Fruit fly (Drosophila melanogaster): Measurements from ENCODE around the gene CG5953.
A peak's percentile ranks its signal among the peaks of the same experiment; 100 is the strongest.

Gene CG5953

DNA sequence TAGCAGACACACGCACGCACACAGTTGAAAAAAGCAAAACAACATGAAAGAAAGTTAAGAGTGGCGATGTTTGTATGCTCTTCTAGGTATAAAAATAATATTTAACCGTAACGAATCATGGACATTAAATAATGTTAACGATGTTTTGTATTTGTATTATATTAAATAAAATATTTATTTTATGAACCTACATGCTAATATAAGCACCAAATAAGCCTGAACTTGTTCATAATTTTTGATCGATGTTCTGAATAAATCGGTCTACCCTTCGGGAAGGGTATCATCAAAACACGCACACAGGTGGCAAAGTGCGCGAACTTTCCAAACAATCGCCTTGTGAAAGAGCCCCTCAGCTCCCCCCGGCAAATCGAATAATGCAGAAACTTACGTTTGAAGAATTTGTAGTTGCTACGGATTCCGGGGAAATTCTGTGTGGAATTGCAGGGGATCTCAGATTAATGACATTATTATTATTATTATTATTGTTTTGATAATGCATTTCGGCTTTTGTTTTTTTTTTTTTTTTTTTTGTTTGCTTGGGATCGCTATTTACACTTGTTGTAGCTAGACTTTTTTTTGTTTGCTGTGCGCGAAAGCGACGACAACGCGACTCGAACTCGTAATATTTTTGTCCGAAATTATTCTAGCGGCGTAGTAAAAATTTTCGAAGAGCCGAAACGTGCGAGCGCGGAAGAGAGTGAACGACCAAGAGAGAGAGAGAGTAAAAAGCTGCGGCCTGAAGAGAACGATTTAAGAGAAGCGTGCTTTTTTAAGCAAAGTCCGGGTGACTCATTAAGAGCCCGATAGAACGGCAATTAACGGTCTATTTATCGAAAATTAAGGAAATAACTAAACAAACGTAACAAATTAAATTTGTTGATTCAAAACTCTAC is 12.8 kb downstream of the CG5953 start (continued):
- TF ChIP-seq CG18476 (GFP tag; optimal IDR thresholded peaks at IDR 0.05), result no peak
- TF ChIP-seq CG6683 (GFP tag; optimal IDR thresholded peaks at IDR 0.05), result no peak
- TF ChIP-seq CG15011 (GFP tag; optimal IDR thresholded peaks at IDR 0.05), result peak; percentile 33
- no peak for TF ChIP-seq CG6813 (GFP tag; optimal IDR thresholded peaks at IDR 0.05)
- peak; percentile 14 for TF ChIP-seq ewg (GFP tag; optimal IDR thresholded peaks at IDR 0.05)
- TF ChIP-seq Ada2b (GFP tag; IDR thresholded peaks at IDR 0.05), result no peak; the same call in 1 of the 2 replicates
- TF ChIP-seq CG1602 (GFP tag; optimal IDR thresholded peaks at IDR 0.05), result no peak
- TF ChIP-seq CG11696 (GFP tag; IDR thresholded peaks at IDR 0.05), result peak; percentile 36; the same call in 1 of the 2 replicates
- TF ChIP-seq CG14441 (GFP tag; IDR thresholded peaks at IDR 0.05), result no peak
- peak; percentile 60 for TF ChIP-seq CG32772 (GFP tag; IDR thresholded peaks at IDR 0.05)
- TF ChIP-seq vnd (GFP tag; IDR thresholded peaks at IDR 0.05; ENCODE audit: partially characterized antibody), result no peak
- peak; percentile 45 for TF ChIP-seq Blimp-1 (GFP tag; optimal IDR thresholded peaks at IDR 0.05)
- no peak for TF ChIP-seq B-H2 (GFP tag; optimal IDR thresholded peaks at IDR 0.05)
- TF ChIP-seq sob (GFP tag; IDR thresholded peaks at IDR 0.05), result peak; percentile 35; the same call in 1 of the 2 replicates
- peak; percentile 8 for TF ChIP-seq trem (tag; optimal IDR thresholded peaks at IDR 0.05)
- TF ChIP-seq gem (tag; optimal IDR thresholded peaks at IDR 0.05), result peak; percentile 71
- TF ChIP-seq B-H1 (GFP tag; IDR thresholded peaks at IDR 0.05), result no peak
- TF ChIP-seq prd (optimal IDR thresholded peaks at IDR 0.05), result no peak
- peak; percentile 42; the same call in 1 of the 3 replicates for TF ChIP-seq prd (GFP tag; IDR thresholded peaks at IDR 0.05)
- TF ChIP-seq Lhr (GFP tag; optimal IDR thresholded peaks at IDR 0.05), result peak; percentile 5
- TF ChIP-seq CG7556 (GFP tag; optimal IDR thresholded peaks at IDR 0.05), result peak; percentile 50
- no peak for TF ChIP-seq BEAF-32 (GFP tag; optimal IDR thresholded peaks at IDR 0.05)
- TF ChIP-seq gcm2 (GFP tag; optimal IDR thresholded peaks at IDR 0.05), result no peak
- TF ChIP-seq CG17361 (GFP tag; IDR thresholded peaks at IDR 0.05), result peak; percentile 55; the same call in 2 of the 3 replicates
- TF ChIP-seq Hr3 (GFP tag; optimal IDR thresholded peaks at IDR 0.05), result no peak
- TF ChIP-seq CG2199 (GFP tag; IDR thresholded peaks at IDR 0.05), result peak; percentile 81; the same call in 2 of the 3 replicates
- TF ChIP-seq luna (GFP tag; optimal IDR thresholded peaks at IDR 0.05), result no peak
- peak in 1 of 2 experiments; percentile 13 for TF ChIP-seq dpn (GFP tag; optimal IDR thresholded peaks at IDR 0.05)
- TF ChIP-seq Tbp (GFP tag; optimal IDR thresholded peaks at IDR 0.05), result no peak
- peak; percentile 59 for TF ChIP-seq sqz (GFP tag; optimal IDR thresholded peaks at IDR 0.05)
- TF ChIP-seq CG12391 (tag; optimal IDR thresholded peaks at IDR 0.05), result peak; percentile 59
- peak; percentile 24 for TF ChIP-seq CG8924 (tag; optimal IDR thresholded peaks at IDR 0.05)
- peak; percentile 6 for TF ChIP-seq CG12104 (GFP tag; optimal IDR thresholded peaks at IDR 0.05)
- TF ChIP-seq CG2712 (tag; optimal IDR thresholded peaks at IDR 0.05), result peak; percentile 59
- TF ChIP-seq H2.0 (GFP tag; IDR thresholded peaks at IDR 0.05), result no peak
- no peak; the same call in 1 of the 2 replicates for TF ChIP-seq CG6689 (GFP tag; IDR thresholded peaks at IDR 0.05)
- TF ChIP-seq fd64A (GFP tag; optimal IDR thresholded peaks at IDR 0.05), result peak; percentile 15
- no peak for TF ChIP-seq CG8281 (tag; optimal IDR thresholded peaks at IDR 0.05)
- TF ChIP-seq psq (GFP tag; optimal IDR thresholded peaks at IDR 0.05), result no peak
- no peak for TF ChIP-seq tio (GFP tag; optimal IDR thresholded peaks at IDR 0.05)
- no peak for TF ChIP-seq CG13123 (GFP tag; optimal IDR thresholded peaks at IDR 0.05)
- TF ChIP-seq CG34376 (GFP tag; optimal IDR thresholded peaks at IDR 0.05), result no peak
- no peak for TF ChIP-seq lov (optimal IDR thresholded peaks at IDR 0.05)
- TF ChIP-seq lov (GFP tag; IDR thresholded peaks at IDR 0.05), result no peak
- TF ChIP-seq az2 (GFP tag; optimal IDR thresholded peaks at IDR 0.05), result peak; percentile 37
- no peak for TF ChIP-seq usp (GFP tag; optimal IDR thresholded peaks at IDR 0.05)
- TF ChIP-seq CG15269 (tag; optimal IDR thresholded peaks at IDR 0.05), result peak; percentile 42
- no peak for TF ChIP-seq TFAM (GFP tag; optimal IDR thresholded peaks at IDR 0.05)
- no peak for TF ChIP-seq Elba2 (GFP tag; optimal IDR thresholded peaks at IDR 0.05)
